Worm (Caenorhabditis elegans) whole organism, L1 larva: ENCODE data around the gene lips-1.

ENCODE experiments used
- C16A3.4 ChIP-seq: fragments of 150-350 bp; optimal IDR thresholded peaks from 2 replicates; lab custom pipeline; 2014; ENCODE audit warnings: missing biosample characterization, missing genetic modification characterization
- F16B12.6 ChIP-seq: fragments of 150-350 bp; optimal IDR thresholded peaks from 2 replicates; lab custom pipeline; 2014; ENCODE audit warnings: missing biosample characterization, missing genetic modification characterization
- blmp-1 ChIP-seq: fragments of 150-350 bp; optimal IDR thresholded peaks from 2 replicates; lab custom pipeline; 2014; ENCODE audit warnings: missing biosample characterization, missing genetic modification characterization
- ceh-63 ChIP-seq: fragments of 200-800 bp; sonication (Bioruptor generic); optimal IDR thresholded peaks from 2 replicates; lab custom pipeline; 2018; ENCODE audit warnings: mild to moderate bottlenecking, missing genetic modification characterization, missing compliant biosample characterization
- ceh-8 ChIP-seq: fragments of 200-800 bp; sonication (Bioruptor generic); optimal IDR thresholded peaks from 2 replicates; lab custom pipeline; 2018; ENCODE audit warnings: mild to moderate bottlenecking, missing genetic modification characterization, moderate library complexity, missing compliant biosample characterization
- ceh-88 ChIP-seq: fragments of 200-800 bp; sonication (Bioruptor generic); IDR thresholded peaks from 2 replicates; pipeline ENCODE4 v1.3.6; 2022; ENCODE audit warnings: missing genetic modification characterization, missing compliant biosample characterization
- dsc-1 ChIP-seq: sonication (generic microtip); optimal IDR thresholded peaks from 2 replicates; lab custom pipeline; 2016; ENCODE audit warnings: mild to moderate bottlenecking, missing genetic modification characterization, missing compliant biosample characterization
- efl-1 ChIP-seq, 4 experiments: fragments of 150-350 bp; optimal IDR thresholded peaks in 3 of 4; peaks in 1 of 4; 1 replicate in 1 of 4; 2 replicates in 3 of 4; lab custom pipeline; 2014; ENCODE audit warnings: missing biosample characterization in 2 of 4, missing genetic modification characterization in 2 of 4, missing genetic modification reagents in 2 of 4
- egl-13 ChIP-seq: sonication (generic microtip); optimal IDR thresholded peaks from 2 replicates; lab custom pipeline; 2016; ENCODE audit warnings: missing genotype, missing genetic modification reagents, missing genetic modification characterization, missing compliant biosample characterization
- elt-2 ChIP-seq: sonication (generic microtip); optimal IDR thresholded peaks from 2 replicates; lab custom pipeline; 2016; ENCODE audit warnings: missing genetic modification characterization, mild to moderate bottlenecking, inconsistent platforms, missing compliant biosample characterization, missing genetic modification reagents
- fkh-8 ChIP-seq: sonication (generic microtip); optimal IDR thresholded peaks from 2 replicates; lab custom pipeline; 2016; ENCODE audit warnings: mild to moderate bottlenecking, missing genetic modification characterization, missing compliant biosample characterization
- hpl-2 ChIP-seq: fragments of 150-350 bp; optimal IDR thresholded peaks from 2 replicates; lab custom pipeline; 2014; ENCODE audit warnings: missing biosample characterization, missing genetic modification reagents, missing genetic modification characterization
- irx-1 ChIP-seq: sonication (generic microtip); optimal IDR thresholded peaks from 2 replicates; lab custom pipeline; 2016; ENCODE audit warnings: missing genetic modification characterization, missing compliant biosample characterization
- lin-35 ChIP-seq, 2 experiments: fragments of 150-350 bp; optimal IDR thresholded peaks; 2 replicates each; lab custom pipeline; 2014; ENCODE audit warnings: missing biosample characterization in 2 of 2, missing genetic modification characterization in 2 of 2, missing genetic modification reagents in 2 of 2
- lir-3 ChIP-seq: sonication (generic microtip); optimal IDR thresholded peaks from 2 replicates; lab custom pipeline; 2016; ENCODE audit warnings: mild to moderate bottlenecking, missing genetic modification characterization, moderate library complexity, missing compliant biosample characterization; ENCODE audit not compliant: poor library complexity
- lsy-2 ChIP-seq, 2 experiments: fragments of 150-350 bp; optimal IDR thresholded peaks; 2 replicates each; lab custom pipeline; 2014; ENCODE audit warnings: missing biosample characterization in 2 of 2, missing genetic modification characterization in 2 of 2
- mef-2 ChIP-seq: fragments of 150-350 bp; optimal IDR thresholded peaks from 2 replicates; lab custom pipeline; 2014; ENCODE audit warnings: missing biosample characterization, missing genetic modification characterization
- nhr-11 ChIP-seq: fragments of 150-350 bp; optimal IDR thresholded peaks from 2 replicates; lab custom pipeline; 2014; ENCODE audit warnings: missing biosample characterization, missing genetic modification characterization
- nhr-12 ChIP-seq: sonication (generic microtip); optimal IDR thresholded peaks from 2 replicates; lab custom pipeline; 2017; ENCODE audit warnings: missing biosample characterization, missing genetic modification characterization
- nhr-19 ChIP-seq: fragments of 200-800 bp; sonication (Bioruptor generic); conservative IDR thresholded peaks from 2 replicates; pipeline ENCODE4 v1.3.6; 2022; ENCODE audit warnings: missing genetic modification characterization, missing compliant biosample characterization
- nhr-20 ChIP-seq: sonication (generic microtip); optimal IDR thresholded peaks from 2 replicates; lab custom pipeline; 2016; ENCODE audit warnings: mild to moderate bottlenecking, missing genetic modification characterization, missing compliant biosample characterization
- nhr-237 ChIP-seq: fragments of 150-350 bp; optimal IDR thresholded peaks from 2 replicates; lab custom pipeline; 2014; ENCODE audit warnings: missing biosample characterization, missing genetic modification characterization
- nhr-28 ChIP-seq: fragments of 150-350 bp; optimal IDR thresholded peaks from 2 replicates; lab custom pipeline; 2014; ENCODE audit warnings: missing biosample characterization, missing genetic modification characterization
- nhr-47 ChIP-seq: sonication (generic microtip); optimal IDR thresholded peaks from 2 replicates; lab custom pipeline; 2016; ENCODE audit warnings: mild to moderate bottlenecking, missing genetic modification characterization, moderate library complexity, missing compliant biosample characterization
- nhr-77 ChIP-seq: fragments of 150-350 bp; optimal IDR thresholded peaks from 2 replicates; lab custom pipeline; 2014; ENCODE audit warnings: missing biosample characterization, missing genetic modification characterization
- nhr-84 ChIP-seq: sonication (generic microtip); optimal IDR thresholded peaks from 2 replicates; lab custom pipeline; 2017; ENCODE audit warnings: missing biosample characterization, missing genetic modification characterization
- nhr-90 ChIP-seq: sonication (generic microtip); optimal IDR thresholded peaks from 2 replicates; lab custom pipeline; 2016; ENCODE audit warnings: mild to moderate bottlenecking, missing genetic modification characterization, missing compliant biosample characterization; ENCODE audit not compliant: poor library complexity
- pag-3 ChIP-seq: sonication (generic microtip); optimal IDR thresholded peaks from 2 replicates; lab custom pipeline; 2017; ENCODE audit warnings: missing genetic modification characterization, mild to moderate bottlenecking, missing compliant biosample characterization, antibody characterized with exemption, borderline replicate concordance; ENCODE audit not compliant: insufficient read depth
- pax-3 ChIP-seq: fragments of 200-800 bp; sonication (Bioruptor generic); optimal IDR thresholded peaks from 2 replicates; lab custom pipeline; 2018; ENCODE audit warnings: mild to moderate bottlenecking, missing genetic modification characterization, moderate library complexity, missing compliant biosample characterization
- rnt-1 ChIP-seq: sonication (generic microtip); optimal IDR thresholded peaks from 2 replicates; lab custom pipeline; 2016; ENCODE audit warnings: mild to moderate bottlenecking, missing genetic modification characterization, moderate library complexity, missing compliant biosample characterization
- skn-1 ChIP-seq: fragments of 150-350 bp; optimal IDR thresholded peaks from 2 replicates; lab custom pipeline; 2014; ENCODE audit warnings: missing biosample characterization, missing genetic modification characterization
- swsn-7 ChIP-seq: sonication (generic microtip); optimal IDR thresholded peaks from 2 replicates; lab custom pipeline; 2016; ENCODE audit warnings: missing genetic modification characterization, missing compliant biosample characterization
- tbx-2 ChIP-seq: sonication (generic microtip); optimal IDR thresholded peaks from 2 replicates; lab custom pipeline; 2016; ENCODE audit warnings: missing genetic modification characterization, missing compliant biosample characterization
- tlp-1 ChIP-seq: fragments of 150-350 bp; optimal IDR thresholded peaks from 2 replicates; lab custom pipeline; 2014; ENCODE audit warnings: missing biosample characterization, missing genetic modification characterization
- unc-98 ChIP-seq: fragments of 200-800 bp; sonication (Bioruptor generic); IDR thresholded peaks from 2 replicates; pipeline ENCODE4 v1.3.6; 2022; ENCODE audit warnings: missing genetic modification characterization, missing compliant biosample characterization
- vab-15 ChIP-seq: sonication (generic microtip); optimal IDR thresholded peaks from 2 replicates; lab custom pipeline; 2017; ENCODE audit warnings: missing genotype, mild to moderate bottlenecking, missing genetic modification characterization, missing compliant biosample characterization
- xbp-1 ChIP-seq: sonication (generic microtip); optimal IDR thresholded peaks from 2 replicates; lab custom pipeline; 2016; ENCODE audit warnings: missing genetic modification characterization, missing compliant biosample characterization
- ztf-11 ChIP-seq, 2 experiments: sonication (generic microtip); optimal IDR thresholded peaks; 2 replicates each; lab custom pipeline; 2016 to 2017; ENCODE audit warnings: missing genetic modification characterization in 2 of 2, missing biosample characterization in 1 of 2, missing compliant biosample characterization in 1 of 2

lips-1 gene

DNA sequence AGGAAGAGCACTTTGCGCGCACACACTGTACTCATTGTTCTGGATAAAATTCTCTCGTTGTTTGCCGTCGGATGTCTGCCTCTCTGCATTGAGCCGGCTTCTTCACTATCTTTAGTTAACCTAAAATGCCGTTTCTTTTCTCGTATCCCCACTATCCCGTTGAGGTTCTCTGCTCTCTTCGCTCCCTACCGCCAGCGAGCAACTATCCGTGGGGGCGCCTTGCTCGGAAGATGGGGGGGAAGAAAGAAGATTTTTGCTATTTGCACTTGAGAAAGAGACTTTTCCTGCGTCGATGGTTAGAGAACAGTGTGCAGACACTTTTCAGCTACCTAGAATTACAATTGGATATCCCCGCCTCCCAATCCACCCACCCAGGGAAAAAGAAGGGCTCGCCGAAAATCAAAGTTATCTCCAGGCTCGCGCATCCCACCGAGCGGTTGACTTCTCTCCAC is 24.9 kb upstream of the lips-1 start, which contains the start of gene myo-2:
Gene myo-2 (plus strand): TSS at position 402 of the 452 bp plus-strand sequence.
- TF ChIP-seq tbx-2 (tag; lab: Kevin White, UChicago), result peak; percentile 8
- TF ChIP-seq nhr-12 (tag; lab: Kevin White, UChicago), result no peak
- TF ChIP-seq efl-1 (optimal IDR thresholded peaks at IDR 0.05; lab: Kevin White, UChicago), result no peak
- TF ChIP-seq efl-1 (GFP tag; optimal IDR thresholded peaks at IDR 0.05 in 1 of 2; lab: Kevin White, UChicago), result peak in 1 of 2 experiments; percentile 51
- peak; percentile 3 for TF ChIP-seq nhr-20
- TF ChIP-seq, all 84 proteins: peak for 3

- TF ChIP-seq ceh-63 (GFP tag; lab: Kevin White, UChicago), result no peak
- TF ChIP-seq C16A3.4, result no peak
- no peak for TF ChIP-seq nhr-11
- no peak for TF ChIP-seq rnt-1 (tag; lab: Kevin White, UChicago)
- TF ChIP-seq pax-3 (tag; lab: Kevin White, UChicago), result no peak
- no peak for TF ChIP-seq blmp-1 (tag; lab: Kevin White, UChicago)
- TF ChIP-seq F16B12.6, result no peak
- no peak for TF ChIP-seq ztf-11 (tag; optimal IDR thresholded peaks at IDR 0.05; lab: Kevin White, UChicago)
- TF ChIP-seq irx-1 (tag; lab: Kevin White, UChicago), result no peak
Observed at ce11 chrX:12469846-12470245, 22.7 kb upstream of the lips-1 start.

DNA sequence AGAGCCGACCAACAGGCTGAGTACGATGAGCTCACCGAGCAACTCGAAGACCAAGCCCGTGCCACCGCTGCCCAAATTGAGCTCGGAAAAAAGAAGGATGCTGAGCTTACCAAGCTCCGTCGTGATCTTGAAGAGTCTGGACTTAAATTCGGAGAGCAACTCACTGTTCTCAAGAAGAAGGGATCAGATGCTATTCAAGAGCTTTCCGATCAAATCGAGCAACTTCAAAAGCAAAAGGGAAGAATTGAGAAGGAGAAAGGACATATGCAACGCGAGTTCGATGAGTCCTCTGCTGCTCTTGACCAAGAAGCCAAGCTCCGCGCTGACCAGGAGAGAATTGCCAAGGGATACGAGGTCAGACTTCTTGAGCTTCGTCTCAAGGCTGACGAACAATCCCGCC is 20.3 kb upstream of the lips-1 start:
- TF ChIP-seq nhr-90 (tag; lab: Kevin White, UChicago) (no peak), nhr-11 (no peak), skn-1 (no peak)

- TF ChIP-seq lin-35 (GFP tag; optimal IDR thresholded peaks at IDR 0.05; lab: Kevin White, UChicago) (no peak), efl-1 (optimal IDR thresholded peaks at IDR 0.05; lab: Kevin White, UChicago) (no peak), efl-1 (GFP tag; optimal IDR thresholded peaks at IDR 0.05 in 1 of 2; lab: Kevin White, UChicago) (peak in 1 of 2 experiments; percentile 59)
Observed at ce11 chrX:12476412-12476811, 16.2 kb upstream of the lips-1 start.

- TF ChIP-seq hpl-2 (GFP tag; lab: Kevin White, UChicago), result no peak
- TF ChIP-seq C16A3.4, result no peak
- TF ChIP-seq swsn-7 (tag; lab: Kevin White, UChicago), result no peak
- no peak for TF ChIP-seq rnt-1 (tag; lab: Kevin White, UChicago)
- no peak for TF ChIP-seq nhr-28 (tag; lab: Kevin White, UChicago)
- TF ChIP-seq ceh-88 (GFP tag; lab: Robert Waterston, UW), result no peak
- TF ChIP-seq pax-3 (tag; lab: Kevin White, UChicago), result no peak
- TF ChIP-seq nhr-77 (tag; lab: Kevin White, UChicago), result no peak
- TF ChIP-seq nhr-19 (GFP tag; lab: Robert Waterston, UW), result no peak
- no peak for TF ChIP-seq lsy-2 (tag; optimal IDR thresholded peaks at IDR 0.05; lab: Kevin White, UChicago)
- TF ChIP-seq nhr-47 (tag; lab: Kevin White, UChicago), result no peak
- no peak for TF ChIP-seq mef-2 (tag; lab: Kevin White, UChicago)
- TF ChIP-seq vab-15 (tag; lab: Kevin White, UChicago), result no peak
- no peak for TF ChIP-seq egl-13
- TF ChIP-seq tlp-1 (tag; lab: Kevin White, UChicago), result no peak
- TF ChIP-seq fkh-8, result no peak
- no peak for TF ChIP-seq lir-3 (tag; lab: Kevin White, UChicago)
- TF ChIP-seq ceh-63 (GFP tag; lab: Kevin White, UChicago), result no peak
- TF ChIP-seq dsc-1 (tag; lab: Kevin White, UChicago), result no peak
- TF ChIP-seq efl-1 (optimal IDR thresholded peaks at IDR 0.05; lab: Kevin White, UChicago), result no peak
- TF ChIP-seq efl-1 (GFP tag; optimal IDR thresholded peaks at IDR 0.05 in 1 of 2; lab: Kevin White, UChicago), result no peak
- TF ChIP-seq, all 84 proteins: peak for 0
Observed at ce11 chrX:12477341-12477740, 15.2 kb upstream of the lips-1 start, which contains the start of gene F45E6.1. TSS of gene F45E6.1 (minus strand) at chrX:12477441.

- no peak for TF ChIP-seq tbx-2 (tag; lab: Kevin White, UChicago)
- no peak for TF ChIP-seq unc-98 (GFP tag; lab: Robert Waterston, UW)
- no peak for TF ChIP-seq nhr-84 (tag; lab: Kevin White, UChicago)
- TF ChIP-seq blmp-1 (tag; lab: Kevin White, UChicago), result no peak
- TF ChIP-seq xbp-1 (tag; lab: Kevin White, UChicago), result no peak
- no peak for TF ChIP-seq nhr-28 (tag; lab: Kevin White, UChicago)
- TF ChIP-seq pag-3 (tag; lab: Kevin White, UChicago), result no peak
- TF ChIP-seq lin-35 (GFP tag; optimal IDR thresholded peaks at IDR 0.05; lab: Kevin White, UChicago), result peak in 1 of 2 experiments; percentile 41
- TF ChIP-seq elt-2 (tag; lab: Kevin White, UChicago), result peak; percentile 57
- no peak for TF ChIP-seq hpl-2 (GFP tag; lab: Kevin White, UChicago)
- TF ChIP-seq ceh-8 (GFP tag; lab: Kevin White, UChicago), result no peak
- no peak for TF ChIP-seq nhr-237
Observed at ce11 chrX:12478465-12478864, 14.1 kb upstream of the lips-1 start.
